Fruit fly (Drosophila melanogaster): ENCODE measurements around the gene tara.

tara gene

DNA sequence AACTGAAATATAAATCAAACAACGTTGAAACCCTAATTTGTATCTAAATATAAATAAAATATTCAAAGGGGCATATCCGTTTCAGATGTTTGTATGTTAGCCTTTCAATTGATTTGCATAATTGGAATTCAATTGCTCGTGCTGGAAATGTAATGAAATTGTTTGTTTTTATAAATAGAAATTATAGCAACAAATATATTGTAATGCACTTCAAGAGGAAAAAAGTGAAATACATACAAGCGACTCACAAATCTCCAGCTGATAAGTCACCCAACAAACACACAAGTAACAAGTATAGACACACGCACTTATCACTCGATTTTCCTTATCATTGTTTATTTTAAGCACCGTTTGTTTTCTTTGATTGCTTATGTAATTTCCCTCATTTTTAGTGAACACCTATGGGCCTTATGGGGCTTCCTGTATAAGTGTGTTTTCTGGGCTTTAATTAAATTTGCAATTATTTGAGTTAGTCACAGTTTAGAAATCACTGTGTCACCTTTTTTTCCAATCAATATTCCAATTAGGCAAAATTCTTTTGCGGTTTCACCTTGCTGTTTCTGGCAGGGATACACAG lies 60.2 kb downstream of the tara start (continued):
- no peak for TF ChIP-seq Dfd (GFP tag; optimal IDR thresholded peaks at IDR 0.05)
- peak; percentile 63; the same call in 1 of the 3 replicates for TF ChIP-seq z (GFP tag; IDR thresholded peaks at IDR 0.05)
- peak in 1 of 2 experiments; percentile 7 for TF ChIP-seq Eip74EF (GFP tag; optimal IDR thresholded peaks at IDR 0.05)
- peak; percentile 47 for TF ChIP-seq CG15601 (tag; optimal IDR thresholded peaks at IDR 0.05)
- no peak for TF ChIP-seq az2 (GFP tag; optimal IDR thresholded peaks at IDR 0.05)
- TF ChIP-seq H15 (GFP tag; IDR thresholded peaks at IDR 0.05), result no peak
- TF ChIP-seq CG9817 (tag; optimal IDR thresholded peaks at IDR 0.05), result no peak
- no peak for TF ChIP-seq unpg (GFP tag; optimal IDR thresholded peaks at IDR 0.05)
- no peak for TF ChIP-seq ERR (GFP tag; optimal IDR thresholded peaks at IDR 0.05)
- peak; percentile 45 for TF ChIP-seq CG6654 (GFP tag; optimal IDR thresholded peaks at IDR 0.05)
- TF ChIP-seq CG17802 (tag; optimal IDR thresholded peaks at IDR 0.05), result no peak
- TF ChIP-seq CG1529 (GFP tag; optimal IDR thresholded peaks at IDR 0.05), result peak; percentile 22
- TF ChIP-seq her (GFP tag; optimal IDR thresholded peaks at IDR 0.05), result no peak
- TF ChIP-seq Hand (GFP tag; optimal IDR thresholded peaks at IDR 0.05), result no peak
- no peak for TF ChIP-seq CG7987 (GFP tag; optimal IDR thresholded peaks at IDR 0.05)
- TF ChIP-seq Camta (GFP tag; optimal IDR thresholded peaks at IDR 0.05), result no peak
- peak; percentile 27 for TF ChIP-seq Med (GFP tag)
- no peak for TF ChIP-seq CG4730 (GFP tag; IDR thresholded peaks at IDR 0.05)
- no peak for TF ChIP-seq CG11456 (GFP tag; IDR thresholded peaks at IDR 0.05)
- peak in 1 of 2 experiments; percentile 95 for TF ChIP-seq Pdp1 (GFP tag; optimal IDR thresholded peaks at IDR 0.05)
- no peak for TF ChIP-seq Abd-B (GFP tag; optimal IDR thresholded peaks at IDR 0.05)
- no peak for TF ChIP-seq gt (GFP tag; IDR thresholded peaks at IDR 0.05)
- TF ChIP-seq CG8281 (tag; optimal IDR thresholded peaks at IDR 0.05), result no peak
- TF ChIP-seq CG7745 (tag; optimal IDR thresholded peaks at IDR 0.05), result no peak
- TF ChIP-seq repo (GFP tag; optimal IDR thresholded peaks at IDR 0.05), result no peak
- no peak for TF ChIP-seq sisA (GFP tag; IDR thresholded peaks at IDR 0.05)
- TF ChIP-seq ewg (GFP tag; optimal IDR thresholded peaks at IDR 0.05), result no peak
- no peak for TF ChIP-seq jigr1 (GFP tag; IDR thresholded peaks at IDR 0.05)
- no peak for TF ChIP-seq CG1647 (GFP tag; optimal IDR thresholded peaks at IDR 0.05)
- no peak for TF ChIP-seq ssp (GFP tag; IDR thresholded peaks at IDR 0.05)
- TF ChIP-seq CHES-1-like (GFP tag; optimal IDR thresholded peaks at IDR 0.05), result no peak
- TF ChIP-seq hth (optimal IDR thresholded peaks at IDR 0.05), result no peak
- TF ChIP-seq CG6854 (GFP tag; optimal IDR thresholded peaks at IDR 0.05), result no peak
- TF ChIP-seq sug (tag; optimal IDR thresholded peaks at IDR 0.05), result peak; percentile 48
- no peak for TF ChIP-seq h (optimal IDR thresholded peaks at IDR 0.05)
- no peak for TF ChIP-seq Nf-YC (tag; optimal IDR thresholded peaks at IDR 0.05)
- TF ChIP-seq lmd (GFP tag; IDR thresholded peaks at IDR 0.05), result no peak
- TF ChIP-seq tap (tag; optimal IDR thresholded peaks at IDR 0.05), result peak; percentile 3
- peak; percentile 24 for TF ChIP-seq CG3281 (GFP tag; optimal IDR thresholded peaks at IDR 0.05)
- no peak for TF ChIP-seq kni (GFP tag; optimal IDR thresholded peaks at IDR 0.05)
- TF ChIP-seq CG7786 (GFP tag; optimal IDR thresholded peaks at IDR 0.05), result no peak
- TF ChIP-seq cg (GFP tag; optimal IDR thresholded peaks at IDR 0.05), result peak; percentile 10
- TF ChIP-seq CG7928 (GFP tag; optimal IDR thresholded peaks at IDR 0.05), result no peak
- TF ChIP-seq exex (tag; optimal IDR thresholded peaks at IDR 0.05), result peak; percentile 75
- TF ChIP-seq org-1 (GFP tag; optimal IDR thresholded peaks at IDR 0.05), result no peak
- peak; percentile 28 for TF ChIP-seq mirr (GFP tag; optimal IDR thresholded peaks at IDR 0.05)
- TF ChIP-seq sob (GFP tag; IDR thresholded peaks at IDR 0.05), result no peak
- TF ChIP-seq cad (GFP tag; optimal IDR thresholded peaks at IDR 0.05), result no peak
- TF ChIP-seq Dad (GFP tag; optimal IDR thresholded peaks at IDR 0.05), result no peak
- TF ChIP-seq NK7.1 (GFP tag; optimal IDR thresholded peaks at IDR 0.05), result no peak
- no peak for TF ChIP-seq twi (tag; optimal IDR thresholded peaks at IDR 0.05)
- no peak for TF ChIP-seq CG13296 (GFP tag; optimal IDR thresholded peaks at IDR 0.05)
